Worm (Caenorhabditis elegans) whole organism, L4 larva: ENCODE measurements around the gene ncx-7.

ENCODE experiments used
- F37D6.2 ChIP-seq: sonication (generic microtip); optimal IDR thresholded peaks from 2 replicates; lab custom pipeline; 2016; ENCODE audit warnings: mild to moderate bottlenecking, missing genetic modification characterization, missing compliant biosample characterization
- R02D3.7 ChIP-seq: fragments of 150-350 bp; sonication (generic microtip); optimal IDR thresholded peaks from 3 replicates; lab custom pipeline; 2014; ENCODE audit warnings: missing biosample characterization, missing genetic modification characterization
- T20F7.1 ChIP-seq: fragments of 200-800 bp; sonication (Bioruptor generic); optimal IDR thresholded peaks from 2 replicates; lab custom pipeline; 2018; ENCODE audit warnings: mild to moderate bottlenecking, missing genetic modification characterization, missing compliant biosample characterization
- T26A8.4 ChIP-seq: fragments of 200-800 bp; sonication (Bioruptor generic); IDR thresholded peaks from 2 replicates; pipeline ENCODE4 v1.3.6; 2022; ENCODE audit warnings: missing genetic modification characterization, missing compliant biosample characterization
- Y105C5A.15 ChIP-seq: fragments of 200-800 bp; sonication (Bioruptor generic); IDR thresholded peaks from 2 replicates; pipeline ENCODE4 v1.3.6; 2022; ENCODE audit warnings: missing genetic modification characterization, missing compliant biosample characterization
- ZK546.5 ChIP-seq, 2 experiments: sonication (generic microtip); optimal IDR thresholded peaks; 2 replicates each; lab custom pipeline; 2017; ENCODE audit warnings: missing biosample characterization in 2 of 2, missing genetic modification characterization in 2 of 2
- arid-1 ChIP-seq: fragments of 200-800 bp; sonication (Bioruptor generic); conservative IDR thresholded peaks from 2 replicates; pipeline ENCODE4 v1.3.6; 2022; ENCODE audit warnings: missing genetic modification reagents, missing genetic modification characterization, missing compliant biosample characterization
- ceh-32 ChIP-seq: sonication (generic microtip); optimal IDR thresholded peaks from 2 replicates; lab custom pipeline; 2016; ENCODE audit warnings: mild to moderate bottlenecking, missing genetic modification characterization, missing compliant biosample characterization; ENCODE audit not compliant: poor library complexity
- ceh-44 ChIP-seq: fragments of 200-800 bp; sonication (Bioruptor generic); IDR thresholded peaks from 2 replicates; pipeline ENCODE4 v1.3.6; 2022; ENCODE audit warnings: missing genetic modification reagents, missing genetic modification characterization, missing compliant biosample characterization
- cey-2 ChIP-seq: sonication (generic microtip); optimal IDR thresholded peaks from 3 replicates; lab custom pipeline; 2017; ENCODE audit warnings: missing genetic modification characterization, mild to moderate bottlenecking, missing compliant biosample characterization, antibody characterized with exemption, borderline replicate concordance; ENCODE audit not compliant: insufficient read depth
- daf-8 ChIP-seq: fragments of 200-800 bp; sonication (Bioruptor generic); IDR thresholded peaks from 2 replicates; pipeline ENCODE4 v1.3.6; 2022; ENCODE audit warnings: missing genetic modification characterization, missing compliant biosample characterization
- dmd-6 ChIP-seq: fragments of 200-800 bp; sonication (Bioruptor generic); IDR thresholded peaks from 2 replicates; pipeline ENCODE4 v1.3.6; 2022; ENCODE audit warnings: missing genetic modification reagents, missing genetic modification characterization, missing compliant biosample characterization
- dmd-8 ChIP-seq: fragments of 200-800 bp; sonication (Bioruptor generic); IDR thresholded peaks from 2 replicates; pipeline ENCODE4 v1.3.6; 2022; ENCODE audit warnings: missing genetic modification characterization, missing compliant biosample characterization
- duxl-1 ChIP-seq: sonication (generic microtip); optimal IDR thresholded peaks from 2 replicates; lab custom pipeline; 2016; ENCODE audit warnings: mild to moderate bottlenecking, missing genetic modification characterization, moderate library complexity, missing compliant biosample characterization; ENCODE audit not compliant: poor library complexity
- egl-43 ChIP-seq: fragments of 200-800 bp; sonication (Bioruptor generic); IDR thresholded peaks from 2 replicates; pipeline ENCODE4 v1.3.6; 2022; ENCODE audit warnings: missing genetic modification reagents, missing genetic modification characterization, missing compliant biosample characterization
- fkh-10 ChIP-seq: fragments of 150-350 bp; optimal IDR thresholded peaks from 2 replicates; lab custom pipeline; 2014; ENCODE audit warnings: missing biosample characterization, missing genetic modification reagents, missing genetic modification characterization
- fos-1 ChIP-seq: fragments of 150-350 bp; optimal IDR thresholded peaks from 2 replicates; lab custom pipeline; 2014; ENCODE audit warnings: missing biosample characterization, missing genetic modification characterization
- gei-8 ChIP-seq: fragments of 200-800 bp; sonication (Bioruptor generic); optimal IDR thresholded peaks from 2 replicates; lab custom pipeline; 2018; ENCODE audit warnings: mild to moderate bottlenecking, missing genetic modification characterization, missing compliant biosample characterization
- hif-1 ChIP-seq, 2 experiments: sonication (generic microtip); optimal IDR thresholded peaks; 2 replicates each; lab custom pipeline; 2016 to 2017; ENCODE audit warnings: missing compliant biosample characterization in 2 of 2, missing genetic modification characterization in 2 of 2, missing genetic modification reagents in 2 of 2, missing genotype in 2 of 2, mild to moderate bottlenecking in 1 of 2
- hlh-11 ChIP-seq: fragments of 200-800 bp; sonication (Bioruptor generic); optimal IDR thresholded peaks from 2 replicates; lab custom pipeline; 2018; ENCODE audit warnings: mild to moderate bottlenecking, missing genetic modification characterization, missing compliant biosample characterization
- hlh-30 ChIP-seq: sonication (generic microtip); optimal IDR thresholded peaks from 2 replicates; lab custom pipeline; 2017; ENCODE audit warnings: antibody characterized with exemption, mild to moderate bottlenecking, missing genetic modification characterization, missing compliant biosample characterization; ENCODE audit not compliant: insufficient read depth
- hmg-1.1 ChIP-seq: fragments of 200-800 bp; sonication (Bioruptor generic); IDR thresholded peaks from 2 replicates; pipeline ENCODE4 v1.3.6; 2022; ENCODE audit warnings: missing genetic modification reagents, missing genetic modification characterization, missing compliant biosample characterization
- jun-1 ChIP-seq: fragments of 150-350 bp; optimal IDR thresholded peaks from 2 replicates; lab custom pipeline; 2014; ENCODE audit warnings: missing biosample characterization, missing genetic modification reagents, missing genetic modification characterization
- lin-15B ChIP-seq: fragments of 150-350 bp; sonication (generic microtip); optimal IDR thresholded peaks from 3 replicates; lab custom pipeline; 2014; ENCODE audit warnings: missing biosample characterization, missing genetic modification characterization
- lin-29 ChIP-seq: fragments of 200-800 bp; sonication (Bioruptor generic); IDR thresholded peaks from 2 replicates; pipeline ENCODE4 v1.3.6; 2022; ENCODE audit warnings: missing genetic modification reagents, missing genetic modification characterization, missing compliant biosample characterization
- lin-39 ChIP-seq: fragments of 150-350 bp; optimal IDR thresholded peaks from 2 replicates; lab custom pipeline; 2014; ENCODE audit warnings: missing biosample characterization, missing genetic modification reagents, missing genetic modification characterization
- lsy-2 ChIP-seq, 2 experiments: fragments of 150-350 bp in 1 of 2; sonication (generic microtip) in 1 of 2; optimal IDR thresholded peaks; 2 replicates each; lab custom pipeline; 2014 to 2017; ENCODE audit warnings: missing biosample characterization in 2 of 2, missing genetic modification characterization in 2 of 2
- madf-5 ChIP-seq, 2 experiments: fragments of 200-800 bp; sonication (Bioruptor generic); IDR thresholded peaks; 2 replicates each; pipeline ENCODE4 v1.3.6; 2022; ENCODE audit warnings: missing compliant biosample characterization in 2 of 2, missing genetic modification characterization in 2 of 2
- mdl-1 ChIP-seq, 2 experiments: fragments of 150-350 bp in 1 of 2; sonication (generic microtip) in 1 of 2; optimal IDR thresholded peaks; 2 replicates each; lab custom pipeline; 2014 to 2017; ENCODE audit warnings: missing biosample characterization in 2 of 2, missing genetic modification characterization in 2 of 2
- mdt-29 ChIP-seq: fragments of 200-800 bp; sonication (Bioruptor generic); IDR thresholded peaks from 2 replicates; pipeline ENCODE4 v1.3.6; 2022; ENCODE audit warnings: missing genetic modification reagents, missing genetic modification characterization, missing compliant biosample characterization
- mep-1 ChIP-seq: fragments of 150-350 bp; sonication (generic microtip); optimal IDR thresholded peaks from 3 replicates; lab custom pipeline; 2014; ENCODE audit warnings: missing biosample characterization, missing genetic modification characterization
- mes-2 ChIP-seq: sonication (generic microtip); optimal IDR thresholded peaks from 2 replicates; lab custom pipeline; 2016; ENCODE audit warnings: missing genotype, mild to moderate bottlenecking, missing genetic modification characterization, missing compliant biosample characterization; ENCODE audit not compliant: poor library complexity, severe bottlenecking
- mxl-3 ChIP-seq: fragments of 200-800 bp; sonication (Bioruptor generic); optimal IDR thresholded peaks from 2 replicates; lab custom pipeline; 2018; ENCODE audit warnings: mild to moderate bottlenecking, missing genetic modification characterization, missing compliant biosample characterization
- nhr-10 ChIP-seq: fragments of 150-350 bp; optimal IDR thresholded peaks from 2 replicates; lab custom pipeline; 2014; ENCODE audit warnings: missing biosample characterization, missing genetic modification characterization
- nhr-102 ChIP-seq: sonication (generic microtip); optimal IDR thresholded peaks from 2 replicates; lab custom pipeline; 2016; ENCODE audit warnings: mild to moderate bottlenecking, missing genetic modification characterization, moderate library complexity, missing compliant biosample characterization
- nhr-11 ChIP-seq: fragments of 150-350 bp; optimal IDR thresholded peaks from 2 replicates; lab custom pipeline; 2014; ENCODE audit warnings: missing biosample characterization, missing genetic modification characterization
- nhr-111 ChIP-seq: fragments of 200-800 bp; sonication (Bioruptor generic); optimal IDR thresholded peaks from 2 replicates; lab custom pipeline; 2018; ENCODE audit warnings: mild to moderate bottlenecking, missing genetic modification characterization, missing compliant biosample characterization
- nhr-25 ChIP-seq: sonication (generic microtip); optimal IDR thresholded peaks from 2 replicates; lab custom pipeline; 2017; ENCODE audit warnings: missing genetic modification characterization, mild to moderate bottlenecking, missing compliant biosample characterization, antibody characterized with exemption, moderate library complexity, borderline replicate concordance; ENCODE audit not compliant: insufficient read depth
- pqm-1 ChIP-seq: sonication (generic microtip); optimal IDR thresholded peaks from 2 replicates; lab custom pipeline; 2017; ENCODE audit warnings: missing biosample characterization, missing genetic modification characterization
- rbr-2 ChIP-seq: sonication (generic microtip); optimal IDR thresholded peaks from 2 replicates; lab custom pipeline; 2016; ENCODE audit warnings: missing genotype, missing genetic modification characterization, missing compliant biosample characterization
- set-16 ChIP-seq: fragments of 200-800 bp; sonication (Bioruptor generic); IDR thresholded peaks from 2 replicates; pipeline ENCODE4 v1.3.6; 2022; ENCODE audit warnings: missing genetic modification reagents, missing genetic modification characterization, missing compliant biosample characterization
- unc-39 ChIP-seq: sonication (generic microtip); optimal IDR thresholded peaks from 2 replicates; lab custom pipeline; 2017; ENCODE audit warnings: missing biosample characterization, missing genetic modification characterization
- unc-62 ChIP-seq, 3 experiments: fragments of 150-350 bp in 1 of 3; sonication (generic microtip); optimal IDR thresholded peaks in 2 of 3; peaks in 1 of 3; 1 replicate in 1 of 3; 2 replicates in 2 of 3; lab custom pipeline; 2014 to 2017; ENCODE audit warnings: missing biosample characterization in 3 of 3, missing genetic modification characterization in 3 of 3, missing genetic modification reagents in 3 of 3, missing genotype in 1 of 3
- zag-1 ChIP-seq: fragments of 150-350 bp; optimal IDR thresholded peaks from 2 replicates; lab custom pipeline; 2014; ENCODE audit warnings: missing biosample characterization, missing genetic modification characterization
- zip-11 ChIP-seq: fragments of 200-800 bp; sonication (Bioruptor generic); IDR thresholded peaks from 2 replicates; pipeline ENCODE4 v1.3.6; 2022; ENCODE audit warnings: missing genetic modification characterization, missing compliant biosample characterization

ncx-7 gene

ce11 chrIII:9703747-9704605, 16.1 kb downstream of the ncx-7 start (continued):
- TF ChIP-seq nhr-102 = no peak
- peak; percentile 16 for TF ChIP-seq fkh-10 (GFP tag; lab: Kevin White, UChicago)
- no peak for TF ChIP-seq nhr-10 (tag; lab: Kevin White, UChicago)
- TF ChIP-seq hlh-11 (tag; lab: Kevin White, UChicago) = peak; percentile 39
- TF ChIP-seq lin-29 (GFP tag; lab: Robert Waterston, UW) = no peak
- TF ChIP-seq unc-39 (tag; lab: Kevin White, UChicago) = no peak
- TF ChIP-seq daf-8 (GFP tag; lab: Robert Waterston, UW) = no peak
- TF ChIP-seq lin-39 = no peak
- peak in 1 of 2 experiments; percentile 94 for TF ChIP-seq unc-62 (GFP tag; optimal IDR thresholded peaks at IDR 0.05 in 1 of 2; lab: Kevin White, UChicago)
- TF ChIP-seq unc-62 (tag; optimal IDR thresholded peaks at IDR 0.05; lab: Kevin White, UChicago) = no peak
- TF ChIP-seq arid-1 (GFP tag; lab: Robert Waterston, UW) = no peak
- TF ChIP-seq ceh-44 (GFP tag; lab: Robert Waterston, UW) = no peak
- TF ChIP-seq pqm-1 (tag; lab: Kevin White, UChicago) = no peak
- TF ChIP-seq mep-1 (tag; lab: Kevin White, UChicago) = no peak
- TF ChIP-seq fos-1 = no peak
- peak; percentile 73 for TF ChIP-seq rbr-2 (tag; lab: Kevin White, UChicago)
- TF ChIP-seq nhr-25 (tag; lab: Kevin White, UChicago) = no peak
- TF ChIP-seq lin-15B (tag; lab: Kevin White, UChicago) = no peak
- peak; percentile 35; the same call in 1 of the 2 replicates for TF ChIP-seq dmd-6 (GFP tag; lab: Robert Waterston, UW)
- peak; percentile 41 for TF ChIP-seq mxl-3
- no peak for TF ChIP-seq jun-1 (tag; lab: Kevin White, UChicago)
- no peak for TF ChIP-seq ZK546.5 (tag; optimal IDR thresholded peaks at IDR 0.05; lab: Kevin White, UChicago)
- TF ChIP-seq nhr-111 (GFP tag; lab: Kevin White, UChicago) = no peak
- no peak for TF ChIP-seq zag-1 (tag; lab: Kevin White, UChicago)
- no peak for TF ChIP-seq R02D3.7 (tag; lab: Kevin White, UChicago)
- peak in 1 of 2 experiments; percentile 32 for TF ChIP-seq hif-1 (tag; optimal IDR thresholded peaks at IDR 0.05; lab: Kevin White, UChicago)
- TF ChIP-seq nhr-11 (tag; lab: Kevin White, UChicago) = peak; percentile 40
- no peak for TF ChIP-seq ceh-32 (tag; lab: Kevin White, UChicago)
- TF ChIP-seq dmd-8 (GFP tag; lab: Robert Waterston, UW) = no peak
- no peak for TF ChIP-seq madf-5 (GFP tag; IDR thresholded peaks at IDR 0.05; lab: Robert Waterston, UW)

DNA sequence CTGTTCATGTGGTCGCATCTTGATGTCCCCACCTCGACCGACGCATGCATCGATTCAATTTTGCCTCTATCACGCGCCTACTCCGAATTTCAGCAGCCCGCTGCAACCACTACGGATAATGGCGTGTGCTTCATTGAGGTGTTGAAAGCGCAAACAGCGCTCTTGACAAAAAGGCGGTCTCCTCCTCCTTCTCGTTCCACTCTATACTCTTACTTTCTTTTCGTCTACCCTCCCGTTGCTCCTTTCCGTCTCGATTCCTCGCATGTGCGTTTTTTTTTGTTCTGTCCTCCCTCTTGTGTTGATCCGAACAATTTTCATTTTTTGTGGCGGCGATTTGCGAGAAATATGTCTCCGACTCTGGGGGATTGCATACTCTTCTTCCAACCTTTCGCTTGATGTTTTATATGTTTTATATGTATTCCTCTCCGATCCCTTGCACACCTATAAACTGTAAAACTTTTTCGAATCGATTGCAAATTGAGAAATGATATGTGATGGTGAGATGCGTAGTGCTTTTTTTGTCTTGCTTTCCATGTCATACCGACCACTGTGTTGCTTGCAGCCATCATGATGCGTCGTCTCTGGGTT, 17.3 kb downstream of the ncx-7 start:
- TF ChIP-seq mes-2 (tag; lab: Kevin White, UChicago) (peak; percentile 24), gei-8 (GFP tag; lab: Kevin White, UChicago) (no peak), rbr-2 (tag; lab: Kevin White, UChicago) (peak; percentile 3), lsy-2 (tag; optimal IDR thresholded peaks at IDR 0.05; lab: Kevin White, UChicago) (peak in 1 of 2 experiments; percentile 6), hmg-1.1 (GFP tag; lab: Robert Waterston, UW) (peak; percentile 7; the same call in 1 of the 2 replicates), T20F7.1 (GFP tag; lab: Kevin White, UChicago) (no peak), egl-43 (0 out of 2 replicates have a peak, but pooled peaks have one; percentile 15), cey-2 (tag; lab: Kevin White, UChicago) (no peak), nhr-25 (tag; lab: Kevin White, UChicago) (peak; percentile 31), duxl-1 (tag; lab: Kevin White, UChicago) (no peak), mdt-29 (GFP tag; lab: Robert Waterston, UW) (no peak), set-16 (peak; percentile 27; the same call in 1 of the 2 replicates), F37D6.2 (peak; percentile 1), dmd-6 (GFP tag; lab: Robert Waterston, UW) (peak; percentile 17; the same call in 1 of the 2 replicates), mep-1 (tag; lab: Kevin White, UChicago) (peak; percentile 23), hlh-30 (peak; percentile 48), T26A8.4 (GFP tag; lab: Robert Waterston, UW) (no peak), mdl-1 (tag; optimal IDR thresholded peaks at IDR 0.05; lab: Kevin White, UChicago) (peak in 1 of 2 experiments; percentile 67), fkh-10 (GFP tag; lab: Kevin White, UChicago) (no peak), zip-11 (GFP tag; lab: Robert Waterston, UW) (no peak), hlh-11 (tag; lab: Kevin White, UChicago) (peak; percentile 48), Y105C5A.15 (GFP tag; lab: Robert Waterston, UW) (no peak)
